Fruit fly (Drosophila melanogaster) S2 (cell line): Measurements from ENCODE around the gene CG17593.

Source experiments
- CG8478 ChIP-seq: fragments of >200 bp; optimal IDR thresholded peaks from 2 replicates; lab custom pipeline; 2018
- CTCF ChIP-seq, 2 experiments: fragments of >200 bp; optimal IDR thresholded peaks; 2 replicates each; lab custom pipeline; 2018

CG17593 gene

DNA sequence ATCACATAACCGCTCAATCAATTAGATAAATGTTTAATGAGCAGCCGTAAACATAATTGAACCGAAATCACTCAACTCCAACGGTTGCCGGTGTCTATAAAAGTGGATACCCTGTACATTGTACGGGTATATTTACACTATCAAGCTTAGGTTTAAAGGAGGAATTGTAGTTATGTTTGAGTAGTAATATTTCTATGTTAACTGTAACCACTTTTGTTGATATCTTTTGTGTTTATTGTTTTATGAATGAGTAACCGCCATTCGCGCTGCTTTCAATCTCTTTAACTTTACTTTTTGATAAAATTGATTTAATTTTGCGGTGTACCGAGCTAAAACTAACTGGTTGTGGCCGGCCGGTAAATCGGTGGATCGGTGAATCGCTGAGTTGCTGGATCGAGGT lies 32.6 kb upstream of the CG17593 start:
- no peak for TF ChIP-seq CTCF (optimal IDR thresholded peaks at IDR 0.05; lab: Kevin White, UChicago)
- no peak for TF ChIP-seq CG8478 (lab: Kevin White, UChicago)

DNA sequence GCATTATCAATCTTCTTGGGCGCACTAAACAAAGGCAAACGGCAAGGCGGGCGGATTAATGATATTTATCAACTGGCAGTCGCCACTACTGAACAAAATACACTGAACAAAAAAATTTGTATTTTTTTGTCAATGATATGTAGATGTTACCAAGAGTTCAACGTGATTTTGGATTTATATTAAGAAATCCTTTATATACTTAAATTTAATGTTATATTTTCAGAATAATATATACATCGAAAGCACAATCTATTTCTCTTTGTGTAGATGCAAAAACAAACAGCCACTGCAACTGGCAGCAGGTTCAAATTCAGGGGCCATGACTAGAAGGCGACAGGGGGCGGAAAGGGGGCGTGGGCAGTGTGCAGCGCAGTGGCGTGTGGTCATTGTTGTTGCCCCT lies 32.0 kb upstream of the CG17593 start:
- TF ChIP-seq CTCF (optimal IDR thresholded peaks at IDR 0.05; lab: Kevin White, UChicago): no peak
- TF ChIP-seq CG8478 (lab: Kevin White, UChicago): no peak

DNA sequence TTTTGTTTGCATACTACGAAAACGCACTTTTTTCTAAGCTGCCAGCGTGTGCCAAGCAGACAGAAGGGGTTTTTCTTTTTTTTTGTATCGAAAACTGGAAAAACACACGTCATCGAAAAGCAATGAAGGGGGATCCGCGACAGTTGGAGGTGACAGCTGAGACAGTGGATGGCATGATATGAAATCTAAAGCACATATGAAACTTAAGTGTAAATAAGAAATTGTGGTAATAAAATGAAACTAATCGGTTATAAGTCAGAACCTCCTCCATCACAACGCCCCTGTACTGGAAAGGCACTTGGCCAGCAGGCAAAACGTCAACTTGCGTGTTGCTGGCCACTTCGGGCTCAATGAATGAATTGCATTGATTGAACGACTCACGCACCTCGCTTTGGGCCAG lies 31.0 kb upstream of the CG17593 start:
- no peak for TF ChIP-seq CG8478 (lab: Kevin White, UChicago)
- TF ChIP-seq CTCF (optimal IDR thresholded peaks at IDR 0.05; lab: Kevin White, UChicago): no peak

DNA sequence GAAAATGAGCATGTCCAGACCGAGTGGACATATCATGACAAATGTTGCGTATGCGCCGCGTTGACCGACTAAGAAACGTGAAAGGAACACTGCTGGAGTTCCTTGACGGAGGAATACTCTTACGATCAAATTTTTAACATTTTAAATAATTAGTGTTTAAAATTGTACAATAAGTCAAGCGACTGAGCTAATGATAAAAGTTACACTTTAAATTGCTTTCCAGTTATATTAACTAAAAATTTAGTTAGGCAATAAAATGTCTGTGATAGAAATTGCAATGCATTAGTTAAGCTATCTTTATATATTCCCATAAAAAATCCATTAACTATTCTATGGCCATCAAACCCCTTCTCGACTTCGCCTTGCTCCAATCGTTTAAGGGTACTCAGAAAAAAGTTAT lies 29.9 kb upstream of the CG17593 start:
- no peak for TF ChIP-seq CTCF (optimal IDR thresholded peaks at IDR 0.05; lab: Kevin White, UChicago)
- TF ChIP-seq CG8478 (lab: Kevin White, UChicago): no peak

DNA sequence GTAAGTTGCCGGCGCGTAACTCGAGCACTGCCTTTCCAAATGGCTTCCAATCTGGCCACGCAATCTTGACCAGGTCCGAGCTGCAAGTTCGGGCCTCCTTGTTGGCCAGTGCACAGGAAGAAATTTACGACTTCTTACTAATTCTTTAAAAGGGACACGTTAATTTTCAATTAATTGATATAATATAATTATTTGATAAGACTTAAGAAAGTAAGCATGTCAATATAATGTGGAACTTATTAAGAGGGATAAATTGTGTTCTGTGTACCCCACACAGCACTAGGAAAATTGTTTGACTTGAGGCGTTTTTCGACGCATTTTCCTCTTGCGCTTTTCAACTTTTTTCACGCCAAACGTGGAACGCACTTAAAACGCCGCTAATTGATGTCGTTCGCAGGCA lies 29.2 kb upstream of the CG17593 start:
- no peak for TF ChIP-seq CG8478 (lab: Kevin White, UChicago)
- no peak for TF ChIP-seq CTCF (optimal IDR thresholded peaks at IDR 0.05; lab: Kevin White, UChicago)

DNA sequence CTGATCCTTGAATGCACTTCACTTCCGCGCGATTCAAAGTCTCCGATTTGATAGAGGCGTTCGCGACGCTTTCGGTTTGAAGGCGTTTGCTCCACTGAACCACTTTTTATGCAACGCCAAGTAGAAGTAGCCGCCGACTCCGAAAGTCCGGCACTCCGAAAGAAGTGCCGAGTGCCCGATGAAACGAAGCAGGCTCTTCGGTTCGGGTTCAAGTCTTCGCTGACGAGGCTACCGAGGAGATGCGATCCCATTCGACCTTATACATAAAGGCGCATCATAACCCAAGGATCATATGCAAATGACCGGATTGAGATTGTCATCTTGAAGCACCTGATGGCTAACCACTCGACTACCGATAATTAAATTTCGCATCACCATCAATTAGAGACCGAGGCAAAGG lies 23.7 kb upstream of the CG17593 start, which contains the start of gene CG15414:
Gene CG15414, minus strand, starts transcription at position 101 of the 400 bp plus-strand sequence.
- TF ChIP-seq CG8478 (lab: Kevin White, UChicago) (no peak), CTCF (optimal IDR thresholded peaks at IDR 0.05; lab: Kevin White, UChicago) (peak; percentile 22 to 31)

DNA sequence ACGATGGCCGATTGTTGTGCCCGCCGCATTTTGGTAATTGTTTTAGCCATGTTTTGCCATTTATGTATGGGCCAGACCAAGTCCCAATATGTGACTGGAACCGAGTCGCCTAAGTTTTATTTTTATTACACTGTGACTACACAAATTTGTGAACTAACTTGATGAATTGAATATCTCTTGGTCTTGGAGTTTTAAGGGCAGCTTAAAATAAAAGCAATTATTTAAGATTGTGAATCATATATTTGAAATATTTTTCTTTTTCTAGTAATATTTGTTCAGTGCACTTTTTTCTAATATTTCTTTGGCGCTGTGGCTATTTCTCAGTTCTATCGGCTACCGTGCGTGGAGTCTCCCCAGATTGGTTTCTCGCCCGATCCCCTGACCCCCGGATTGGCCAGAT lies 21.2 kb upstream of the CG17593 start:
- TF ChIP-seq CTCF (optimal IDR thresholded peaks at IDR 0.05; lab: Kevin White, UChicago): no peak
- TF ChIP-seq CG8478 (lab: Kevin White, UChicago): no peak

DNA sequence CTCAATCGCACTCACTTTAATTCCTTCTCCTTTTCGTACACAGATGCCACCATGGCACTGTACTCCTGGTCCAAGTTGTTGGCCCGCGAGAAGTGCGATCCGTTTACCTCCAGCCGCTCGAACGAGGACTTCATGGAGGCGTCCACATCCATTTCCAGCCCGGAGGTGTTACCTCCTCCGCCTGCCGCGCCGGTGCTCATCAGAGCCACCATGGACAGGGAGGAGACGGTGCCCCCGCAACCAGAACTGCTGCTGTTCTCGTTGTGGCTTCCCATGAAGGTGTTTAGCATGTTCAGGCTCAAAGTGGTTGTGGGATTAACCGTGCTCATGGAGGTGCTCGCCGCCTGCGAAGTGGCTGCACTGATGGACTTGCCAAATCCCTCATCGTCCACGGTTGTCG lies 19.2 kb upstream of the CG17593 start:
- TF ChIP-seq CTCF (optimal IDR thresholded peaks at IDR 0.05; lab: Kevin White, UChicago): no peak
- TF ChIP-seq CG8478 (lab: Kevin White, UChicago): no peak

dm6 chr2L:3504851-3505250 lies 9.8 kb upstream of the CG17593 start:
- no peak for TF ChIP-seq CG8478 (lab: Kevin White, UChicago)
- TF ChIP-seq CTCF (optimal IDR thresholded peaks at IDR 0.05; lab: Kevin White, UChicago): no peak

- TF ChIP-seq CTCF (optimal IDR thresholded peaks at IDR 0.05; lab: Kevin White, UChicago): no peak
- TF ChIP-seq CG8478 (lab: Kevin White, UChicago): no peak
Observed at dm6 chr2L:3506322-3506721, 8.3 kb upstream of the CG17593 start.

dm6 chr2L:3506806-3507205 lies 7.9 kb upstream of the CG17593 start:
- no peak for TF ChIP-seq CTCF (optimal IDR thresholded peaks at IDR 0.05; lab: Kevin White, UChicago)
- no peak for TF ChIP-seq CG8478 (lab: Kevin White, UChicago)

DNA sequence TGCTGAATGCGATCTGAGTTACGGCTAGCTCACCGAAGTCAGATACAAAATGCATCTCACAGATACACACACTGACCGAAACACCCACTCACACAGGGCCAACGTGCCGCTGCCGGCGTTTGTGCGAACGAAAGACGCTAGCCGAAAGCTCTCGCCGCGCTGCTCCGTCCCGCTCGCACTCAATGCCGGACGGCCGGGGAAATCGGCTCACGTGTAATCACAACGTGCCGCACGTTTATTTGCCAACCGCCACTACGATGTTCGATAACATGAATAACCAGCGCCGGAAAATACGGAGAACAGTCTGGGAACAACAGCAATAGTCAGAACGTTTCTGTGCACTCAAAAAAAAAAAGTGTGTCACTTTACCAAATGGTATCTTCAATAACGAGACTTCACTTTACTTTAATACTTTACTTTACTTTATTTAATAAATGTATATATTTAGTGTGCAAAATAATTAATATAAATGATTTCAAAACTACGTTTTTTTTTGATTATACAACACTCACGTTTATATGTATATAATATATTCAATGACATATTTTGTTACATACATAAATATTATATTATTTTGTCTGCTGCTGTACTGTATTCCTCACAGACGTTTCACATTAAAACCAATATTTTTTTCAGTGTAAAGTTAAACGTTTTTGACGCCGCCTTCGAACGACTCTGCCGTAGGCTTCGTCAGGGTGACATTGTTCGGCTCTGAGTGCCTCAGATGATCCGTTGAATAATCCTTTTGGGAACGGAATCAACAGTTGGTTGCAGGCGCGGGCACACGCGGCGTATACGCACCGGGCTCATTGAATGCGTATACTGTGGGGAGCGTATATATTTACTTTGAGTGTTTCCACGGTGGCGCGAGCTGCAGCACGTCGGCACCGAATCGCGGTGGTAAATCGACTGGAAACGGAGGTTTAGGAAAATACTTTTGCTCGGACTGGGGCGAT lies 7.2 kb upstream of the CG17593 start, which contains the start of gene tim:
Gene tim, minus strand, starts transcription at position 911 of the 956 bp plus-strand sequence.
- no peak for TF ChIP-seq CG8478 (lab: Kevin White, UChicago)
- TF ChIP-seq CTCF (optimal IDR thresholded peaks at IDR 0.05; lab: Kevin White, UChicago): no peak

DNA sequence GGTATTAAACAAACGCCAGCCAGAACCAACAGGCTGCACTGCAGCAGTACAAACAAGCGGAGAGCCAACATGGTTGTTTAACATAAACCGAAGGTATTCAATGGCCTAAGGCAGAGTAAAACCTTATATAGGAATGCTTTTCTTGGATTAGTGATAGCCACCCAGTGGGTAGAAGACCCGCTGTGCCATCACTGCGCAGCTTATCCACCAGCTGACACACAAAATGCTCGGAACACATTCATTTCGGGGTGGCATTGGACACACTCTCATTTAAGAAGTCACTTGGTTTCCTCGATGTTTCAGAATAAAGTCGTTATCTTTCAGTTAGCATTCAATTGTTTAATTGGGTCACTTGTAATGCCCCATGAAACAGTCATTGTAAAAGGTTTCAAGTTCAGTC lies 4.7 kb upstream of the CG17593 start, which contains the start of gene CG31954:
Gene CG31954, minus strand, starts transcription at position 101 of the 400 bp plus-strand sequence.
- TF ChIP-seq CG8478 (lab: Kevin White, UChicago): no peak
- no peak for TF ChIP-seq CTCF (optimal IDR thresholded peaks at IDR 0.05; lab: Kevin White, UChicago)

DNA sequence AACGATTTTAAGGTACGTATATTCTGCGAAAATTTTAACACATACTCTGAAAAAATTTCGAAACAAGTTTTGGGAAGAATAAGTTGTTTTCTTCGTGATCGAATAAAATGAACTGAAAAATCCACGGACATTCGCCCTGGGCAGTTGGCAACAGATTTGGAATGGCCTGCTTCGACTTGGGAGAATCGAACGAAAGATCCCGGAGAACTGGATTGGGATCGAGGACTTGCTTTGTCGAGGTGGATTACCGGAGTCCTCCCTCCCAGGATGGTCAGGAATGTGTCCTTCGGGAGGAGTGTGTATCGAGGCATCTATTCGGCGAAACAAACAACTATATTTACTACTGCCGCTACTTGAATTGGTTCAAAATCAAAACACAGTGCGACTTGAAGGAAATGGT lies 4.9 kb downstream of the CG17593 start, which contains the start of the genes CG3213 and CG8851:
Gene CG3213, minus strand, starts transcription at position 101 of the 400 bp plus-strand sequence.
Gene CG8851, plus strand, starts transcription at position 127 of the 400 bp plus-strand sequence.
- no peak for TF ChIP-seq CTCF (optimal IDR thresholded peaks at IDR 0.05; lab: Kevin White, UChicago)
- no peak for TF ChIP-seq CG8478 (lab: Kevin White, UChicago)

DNA sequence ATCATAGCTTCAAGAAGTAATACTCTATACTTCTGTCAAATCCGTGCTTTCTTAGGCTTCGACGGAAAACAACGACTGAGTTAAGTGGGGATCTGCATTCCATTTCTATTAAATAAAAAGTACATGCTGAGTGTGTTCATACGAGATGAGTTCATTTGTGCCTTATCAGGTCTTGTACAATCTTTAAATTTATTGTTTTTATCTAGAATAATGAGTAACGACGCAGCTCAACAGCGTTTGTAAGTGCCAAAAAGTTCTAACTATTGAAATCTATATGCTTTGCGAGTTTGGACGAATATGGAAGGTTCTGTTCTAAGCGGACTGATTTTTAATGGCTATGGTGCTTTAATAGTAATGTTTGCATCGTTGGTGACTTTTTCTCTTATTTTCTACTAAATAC lies 9.3 kb downstream of the CG17593 start, which contains the start of gene Sr-CIV:
Gene Sr-CIV, minus strand, starts transcription at position 101 of the 400 bp plus-strand sequence.
- TF ChIP-seq CG8478 (lab: Kevin White, UChicago) (no peak), CTCF (optimal IDR thresholded peaks at IDR 0.05; lab: Kevin White, UChicago) (no peak)
